Fruit fly (Drosophila melanogaster) whole organism, embryonic: ENCODE data around the gene Cpr62Bc.

Source experiments
- CG14667 ChIP-seq: fragments of 200-800 bp; sonication (Bioruptor generic); IDR thresholded peaks from 2 replicates; pipeline ENCODE4 v1.3.6; 2022; ENCODE audit warnings: missing biosample characterization, missing genetic modification characterization
- run ChIP-seq: fragments of 200-800 bp; sonication (Bioruptor generic); optimal IDR thresholded peaks from 3 replicates; lab custom pipeline; 2018; ENCODE audit warnings: missing biosample characterization, mild to moderate bottlenecking, missing genetic modification characterization

DNA sequence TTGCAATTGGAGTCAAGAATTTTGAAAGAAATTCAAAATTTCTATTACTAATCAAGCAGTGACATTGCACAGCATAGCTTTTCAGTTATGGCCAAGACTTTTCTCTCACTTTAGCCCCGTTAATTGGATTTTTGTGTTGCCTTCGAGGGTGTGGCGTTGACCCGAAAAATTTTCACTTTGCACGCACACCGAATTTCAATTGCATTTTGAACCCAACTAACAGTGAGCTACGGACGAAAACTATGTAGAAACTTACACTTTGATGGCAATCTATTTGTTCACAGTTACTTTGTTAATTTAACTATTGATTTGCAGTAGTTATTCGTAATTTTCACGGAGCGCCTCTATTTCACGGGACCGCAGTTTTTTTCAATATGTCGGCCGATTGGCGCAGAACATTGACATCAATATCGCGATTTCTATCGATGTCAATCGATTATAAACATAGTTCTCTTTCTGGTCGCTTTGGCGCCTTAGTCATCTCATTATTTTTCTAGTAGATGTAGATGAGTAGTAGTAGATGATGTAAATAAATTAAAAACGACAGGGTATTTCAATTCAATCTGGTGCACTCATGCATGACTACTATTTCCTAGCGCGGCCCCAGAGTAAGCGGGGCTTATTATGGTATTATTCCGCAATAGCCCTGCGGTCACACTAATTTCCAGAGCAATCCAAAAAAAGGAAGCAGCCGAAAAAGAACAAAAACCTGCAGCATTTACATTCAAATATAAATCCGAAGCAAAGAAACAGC is 46.8 kb downstream of the Cpr62Bc start, which contains the start of the genes alpha-Spec, dlt and Cdc37:
- no peak for TF ChIP-seq run
- TF ChIP-seq CG14667 (GFP tag; lab: Robert Waterston, UW) = no peak
